Worm (Caenorhabditis elegans) whole organism, L1 larva: ENCODE data around the gene F26A1.3.

Experiments used
- ama-1 ChIP-seq: fragments of 150-350 bp; optimal IDR thresholded peaks from 2 replicates; lab custom pipeline; 2014
- ceh-63 ChIP-seq: fragments of 200-800 bp; sonication (Bioruptor generic); optimal IDR thresholded peaks from 2 replicates; lab custom pipeline; 2018; ENCODE audit warnings: mild to moderate bottlenecking, missing genetic modification characterization, missing compliant biosample characterization
- ceh-8 ChIP-seq: fragments of 200-800 bp; sonication (Bioruptor generic); optimal IDR thresholded peaks from 2 replicates; lab custom pipeline; 2018; ENCODE audit warnings: mild to moderate bottlenecking, missing genetic modification characterization, moderate library complexity, missing compliant biosample characterization
- fkh-10 ChIP-seq: sonication (generic microtip); optimal IDR thresholded peaks from 2 replicates; lab custom pipeline; 2017; ENCODE audit warnings: missing biosample characterization, missing genetic modification reagents, missing genetic modification characterization
- fos-1 ChIP-seq: fragments of 150-350 bp; optimal IDR thresholded peaks from 2 replicates; lab custom pipeline; 2014; ENCODE audit warnings: missing biosample characterization, missing genetic modification characterization
- irx-1 ChIP-seq: sonication (generic microtip); optimal IDR thresholded peaks from 2 replicates; lab custom pipeline; 2016; ENCODE audit warnings: missing genetic modification characterization, missing compliant biosample characterization
- mdl-1 ChIP-seq, 2 experiments: fragments of 150-350 bp; optimal IDR thresholded peaks; 2 replicates each; lab custom pipeline; 2014 to 2017; ENCODE audit warnings: missing biosample characterization in 2 of 2, missing genetic modification characterization in 2 of 2, inconsistent platforms in 1 of 2
- nhr-11 ChIP-seq: fragments of 150-350 bp; optimal IDR thresholded peaks from 2 replicates; lab custom pipeline; 2014; ENCODE audit warnings: missing biosample characterization, missing genetic modification characterization
- nhr-47 ChIP-seq: sonication (generic microtip); optimal IDR thresholded peaks from 2 replicates; lab custom pipeline; 2016; ENCODE audit warnings: mild to moderate bottlenecking, missing genetic modification characterization, moderate library complexity, missing compliant biosample characterization
- nhr-76 ChIP-seq: sonication (generic microtip); optimal IDR thresholded peaks from 2 replicates; lab custom pipeline; 2017; ENCODE audit warnings: missing biosample characterization, missing genetic modification characterization
- sox-4 ChIP-seq: sonication (generic microtip); optimal IDR thresholded peaks from 2 replicates; lab custom pipeline; 2016; ENCODE audit warnings: missing genetic modification characterization, missing compliant biosample characterization

DNA sequence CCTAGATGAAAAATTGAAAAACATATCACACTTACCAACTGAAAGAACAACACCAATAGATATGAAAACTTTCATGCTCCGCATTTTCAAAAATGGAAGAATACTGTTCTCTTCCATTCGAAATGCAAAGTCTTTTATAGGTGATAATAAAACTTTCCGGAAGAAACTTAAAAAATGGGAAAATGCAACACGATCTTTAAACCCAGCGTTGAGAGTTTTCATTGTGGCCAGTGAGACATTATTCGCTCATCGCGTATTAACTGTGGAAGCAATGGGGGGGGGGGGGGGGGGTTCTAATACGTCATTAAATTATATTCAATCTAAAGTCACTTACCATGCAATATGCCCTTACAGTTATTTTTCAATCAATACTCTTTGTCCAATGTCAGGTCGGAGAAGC is 17.6 kb downstream of the F26A1.3 start, which contains the start of the genes clec-157 and fkh-5:
- no peak for TF ChIP-seq nhr-76 (tag; lab: Kevin White, UChicago)
- no peak for TF ChIP-seq mdl-1 (tag; optimal IDR thresholded peaks at IDR 0.05; lab: Kevin White, UChicago)
- TF ChIP-seq sox-4 (tag; lab: Kevin White, UChicago): no peak
- no peak for TF ChIP-seq ama-1 (lab: Kevin White, UChicago)
- TF ChIP-seq ceh-8 (GFP tag; lab: Kevin White, UChicago): no peak
- TF ChIP-seq nhr-47: no peak
- TF ChIP-seq irx-1: no peak
- TF ChIP-seq ceh-63 (GFP tag; lab: Kevin White, UChicago): no peak
- no peak for TF ChIP-seq nhr-11
- TF ChIP-seq fkh-10 (GFP tag; lab: Kevin White, UChicago): no peak
- TF ChIP-seq fos-1 (tag; lab: Kevin White, UChicago): no peak
